Worm (Caenorhabditis elegans) whole organism, L2 larva: ENCODE results near the gene ttr-26.

Experiments
- aly-2 ChIP-seq: fragments of 150-350 bp; optimal IDR thresholded peaks from 2 replicates; lab custom pipeline; 2014; ENCODE audit warnings: missing biosample characterization, missing genetic modification characterization
- egl-27 ChIP-seq: sonication (generic microtip); optimal IDR thresholded peaks from 3 replicates; lab custom pipeline; 2017; ENCODE audit warnings: missing biosample characterization, missing genetic modification reagents, missing genetic modification characterization
- fos-1 ChIP-seq: fragments of 150-350 bp; optimal IDR thresholded peaks from 2 replicates; lab custom pipeline; 2014; ENCODE audit warnings: missing biosample characterization, missing genetic modification characterization
- nhr-21 ChIP-seq: fragments of 150-350 bp; optimal IDR thresholded peaks from 2 replicates; lab custom pipeline; 2014; ENCODE audit warnings: missing biosample characterization, missing genetic modification characterization
- nhr-237 ChIP-seq: fragments of 150-350 bp; optimal IDR thresholded peaks from 2 replicates; lab custom pipeline; 2014; ENCODE audit warnings: missing biosample characterization, missing genetic modification characterization
- nhr-6 ChIP-seq: fragments of 150-350 bp; optimal IDR thresholded peaks from 2 replicates; lab custom pipeline; 2014; ENCODE audit warnings: missing biosample characterization, missing genetic modification characterization
- snpc-4 ChIP-seq: fragments of 150-350 bp; optimal IDR thresholded peaks from 2 replicates; lab custom pipeline; 2014; ENCODE audit warnings: missing biosample characterization, missing genetic modification characterization
- ztf-4 ChIP-seq: fragments of 150-350 bp; optimal IDR thresholded peaks from 2 replicates; lab custom pipeline; 2014; ENCODE audit warnings: missing biosample characterization, missing genetic modification characterization

- TF ChIP-seq nhr-21 (tag; lab: Kevin White, UChicago): no peak
- no peak for TF ChIP-seq fos-1 (tag; lab: Kevin White, UChicago)
- no peak for TF ChIP-seq snpc-4 (tag; lab: Kevin White, UChicago)
- TF ChIP-seq egl-27 (tag; lab: Kevin White, UChicago): no peak
- no peak for TF ChIP-seq nhr-6 (tag; lab: Kevin White, UChicago)
- TF ChIP-seq nhr-237 (tag; lab: Kevin White, UChicago): no peak
- TF ChIP-seq ztf-4 (tag; lab: Kevin White, UChicago): no peak
- TF ChIP-seq aly-2: no peak
These were observed 32.4 kb upstream of the ttr-26 start, which contains the start of gene grdn-1 for ce11 chrV:18592448-18592847.
